Worm (Caenorhabditis elegans) whole organism, mixed stage, embryonic: Measurements from ENCODE around the gene aqp-6.
A peak's percentile ranks its signal among the peaks of the same experiment; 100 is the strongest.

ENCODE experiments used
- M03D4.4 ChIP-seq: sonication (generic microtip); optimal IDR thresholded peaks from 2 replicates; lab custom pipeline; 2017; ENCODE audit warnings: mild to moderate bottlenecking, missing genetic modification characterization, missing compliant biosample characterization
- ceh-39 ChIP-seq: fragments of 150-350 bp; optimal IDR thresholded peaks from 2 replicates; lab custom pipeline; 2014; ENCODE audit warnings: missing biosample characterization, missing genetic modification characterization
- ceh-43 ChIP-seq: fragments of 200-800 bp; sonication (Bioruptor generic); optimal IDR thresholded peaks from 2 replicates; lab custom pipeline; 2018; ENCODE audit warnings: mild to moderate bottlenecking, missing genetic modification characterization, moderate library complexity, missing compliant biosample characterization
- ceh-83 ChIP-seq: fragments of 200-800 bp; sonication (Bioruptor generic); optimal IDR thresholded peaks from 2 replicates; lab custom pipeline; 2018; ENCODE audit warnings: mild to moderate bottlenecking, missing genetic modification characterization, missing compliant biosample characterization
- ces-1 ChIP-seq: fragments of 150-350 bp; optimal IDR thresholded peaks from 2 replicates; lab custom pipeline; 2014; ENCODE audit warnings: missing biosample characterization, missing genetic modification reagents, missing genetic modification characterization
- drap-1 ChIP-seq: fragments of 200-800 bp; sonication (Bioruptor generic); optimal IDR thresholded peaks from 3 replicates; lab custom pipeline; 2018; ENCODE audit warnings: mild to moderate bottlenecking, missing genetic modification characterization, missing compliant biosample characterization
- elt-1 ChIP-seq: sonication (generic microtip); optimal IDR thresholded peaks from 2 replicates; lab custom pipeline; 2017; ENCODE audit warnings: missing genetic modification characterization, mild to moderate bottlenecking, missing compliant biosample characterization, antibody characterized with exemption, moderate library complexity, borderline replicate concordance; ENCODE audit not compliant: insufficient read depth
- elt-3 ChIP-seq: fragments of 150-350 bp; optimal IDR thresholded peaks from 2 replicates; lab custom pipeline; 2014; ENCODE audit warnings: missing biosample characterization, missing genetic modification characterization
- ham-2 ChIP-seq: fragments of 200-800 bp; sonication (Bioruptor generic); optimal IDR thresholded peaks from 2 replicates; lab custom pipeline; 2018; ENCODE audit warnings: mild to moderate bottlenecking, missing genetic modification characterization, missing compliant biosample characterization
- hlh-1 ChIP-seq: fragments of 150-350 bp; optimal IDR thresholded peaks from 2 replicates; lab custom pipeline; 2014; ENCODE audit warnings: missing biosample characterization, missing genetic modification reagents, missing genetic modification characterization
- lsy-2 ChIP-seq: fragments of 150-350 bp; optimal IDR thresholded peaks from 2 replicates; lab custom pipeline; 2014; ENCODE audit warnings: missing biosample characterization, missing genetic modification characterization
- nhr-12 ChIP-seq: fragments of 150-350 bp; optimal IDR thresholded peaks from 2 replicates; lab custom pipeline; 2014; ENCODE audit warnings: missing biosample characterization, missing genetic modification characterization
- nhr-2 ChIP-seq: fragments of 150-350 bp; optimal IDR thresholded peaks from 2 replicates; lab custom pipeline; 2014; ENCODE audit warnings: missing biosample characterization, missing genetic modification characterization
- nhr-237 ChIP-seq: fragments of 150-350 bp; optimal IDR thresholded peaks from 2 replicates; lab custom pipeline; 2014; ENCODE audit warnings: missing biosample characterization, missing genetic modification characterization
- nhr-28 ChIP-seq: fragments of 150-350 bp; optimal IDR thresholded peaks from 2 replicates; lab custom pipeline; 2014; ENCODE audit warnings: missing biosample characterization, missing genetic modification characterization
- nhr-76 ChIP-seq: sonication (generic microtip); optimal IDR thresholded peaks from 2 replicates; lab custom pipeline; 2017; ENCODE audit warnings: missing biosample characterization, missing genetic modification characterization
- pha-4 ChIP-seq: fragments of 150-350 bp; optimal IDR thresholded peaks from 2 replicates; lab custom pipeline; 2018; ENCODE audit warnings: missing biosample characterization, missing genetic modification reagents, missing genetic modification characterization
- sem-2 ChIP-seq: fragments of 200-800 bp; sonication (Bioruptor generic); optimal IDR thresholded peaks from 2 replicates; lab custom pipeline; 2018; ENCODE audit warnings: mild to moderate bottlenecking, missing genetic modification characterization, missing compliant biosample characterization
- snpc-4 ChIP-seq: fragments of 150-350 bp; optimal IDR thresholded peaks from 2 replicates; lab custom pipeline; 2014; ENCODE audit warnings: missing biosample characterization, missing genetic modification characterization
- sptf-1 ChIP-seq: sonication (generic microtip); optimal IDR thresholded peaks from 2 replicates; lab custom pipeline; 2017; ENCODE audit warnings: mild to moderate bottlenecking, missing genetic modification characterization, moderate library complexity, missing compliant biosample characterization
- tbx-8 ChIP-seq: fragments of 200-800 bp; sonication (Bioruptor generic); optimal IDR thresholded peaks from 2 replicates; lab custom pipeline; 2018; ENCODE audit warnings: mild to moderate bottlenecking, missing genetic modification characterization, moderate library complexity, missing compliant biosample characterization
- unc-120 ChIP-seq: sonication (generic microtip); optimal IDR thresholded peaks from 2 replicates; lab custom pipeline; 2017; ENCODE audit warnings: missing genetic modification characterization, missing compliant biosample characterization; ENCODE audit not compliant: poor library complexity, severe bottlenecking
- unc-62 ChIP-seq: fragments of 150-350 bp; optimal IDR thresholded peaks from 2 replicates; lab custom pipeline; 2014; ENCODE audit warnings: missing biosample characterization, missing genetic modification reagents, missing genetic modification characterization

aqp-6 gene

DNA sequence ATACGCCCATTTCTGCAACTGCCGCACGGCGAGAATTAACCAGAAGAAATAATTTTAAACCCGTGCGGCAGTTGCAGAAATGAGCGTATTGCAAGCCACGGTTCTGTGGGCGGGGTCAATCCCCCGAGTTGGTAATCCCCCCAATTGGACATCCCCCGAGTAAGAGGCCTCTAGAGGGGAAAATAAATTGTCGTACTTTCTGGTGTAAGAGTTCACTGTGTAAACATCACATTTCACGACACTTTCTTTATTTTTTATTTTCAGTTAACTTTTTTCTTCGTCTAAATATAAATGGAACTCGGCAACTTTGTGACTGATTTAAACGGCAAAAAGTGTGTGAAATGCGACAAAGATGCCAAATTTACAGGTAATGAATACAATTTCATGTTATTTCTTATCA lies 9.7 kb downstream of the aqp-6 start, which contains the start of gene tut-2:
Gene tut-2, plus strand, starts transcription at position 277 of the 400 bp plus-strand sequence.
- no peak for TF ChIP-seq ces-1 (GFP tag; lab: Kevin White, UChicago)
- TF ChIP-seq nhr-2 (tag; lab: Kevin White, UChicago), result no peak
- TF ChIP-seq elt-1 (tag; lab: Kevin White, UChicago), result no peak
- TF ChIP-seq nhr-76 (tag; lab: Kevin White, UChicago), result no peak
- no peak for TF ChIP-seq ceh-43 (GFP tag; lab: Kevin White, UChicago)
- peak; percentile 17 for TF ChIP-seq lsy-2 (tag; lab: Kevin White, UChicago)

DNA sequence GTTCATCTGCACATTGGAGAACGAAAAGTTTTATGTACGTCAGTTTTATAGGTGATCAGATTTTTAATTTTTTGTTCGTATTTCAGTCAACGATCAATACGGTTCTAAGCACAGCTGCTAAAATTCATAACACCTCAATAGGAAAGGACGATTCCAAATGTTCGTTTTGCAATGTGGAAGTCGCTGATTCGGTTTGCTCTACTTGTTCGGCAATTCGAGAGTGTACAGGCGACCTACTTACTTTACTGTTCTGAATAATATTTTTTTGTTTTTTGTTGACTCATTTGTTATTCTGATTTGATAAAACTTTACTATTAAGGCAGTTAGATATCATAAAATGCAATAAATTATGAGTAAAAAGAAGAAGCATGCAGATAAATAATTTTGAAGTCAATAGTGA lies 11.1 kb downstream of the aqp-6 start:
- TF ChIP-seq unc-120 (tag; lab: Kevin White, UChicago) (no peak), snpc-4 (tag; lab: Kevin White, UChicago) (no peak), tbx-8 (no peak), sptf-1 (tag; lab: Kevin White, UChicago) (no peak)

DNA sequence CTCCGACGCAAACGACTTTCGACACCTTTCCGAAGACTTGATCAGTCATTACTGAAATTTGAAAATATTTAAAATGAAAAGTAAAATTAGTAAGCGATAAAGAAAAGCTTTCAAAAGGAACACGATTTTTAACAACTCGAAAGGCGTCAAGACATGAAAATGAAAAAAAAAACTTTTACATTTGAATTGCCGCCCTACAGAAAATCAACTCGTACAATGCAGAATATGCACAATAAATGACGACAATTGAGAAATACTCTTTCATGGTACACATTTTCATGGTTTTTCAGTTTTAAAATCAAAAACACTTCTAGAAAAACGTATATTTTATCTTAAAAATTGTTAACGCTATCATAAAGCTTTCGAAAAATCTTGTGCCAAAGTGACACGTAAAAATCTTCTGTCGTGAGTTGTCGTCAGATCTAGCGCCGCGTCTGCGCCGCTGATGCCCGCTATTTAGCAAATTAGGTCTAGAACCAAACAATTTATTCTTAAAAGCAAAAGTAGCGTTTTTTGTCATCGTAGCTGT lies 13.2 kb downstream of the aqp-6 start, which contains the start of gene sqv-4:
Gene sqv-4, minus strand, starts transcription at position 51 of the 529 bp plus-strand sequence.
- TF ChIP-seq M03D4.4 (tag; lab: Kevin White, UChicago), result no peak

DNA sequence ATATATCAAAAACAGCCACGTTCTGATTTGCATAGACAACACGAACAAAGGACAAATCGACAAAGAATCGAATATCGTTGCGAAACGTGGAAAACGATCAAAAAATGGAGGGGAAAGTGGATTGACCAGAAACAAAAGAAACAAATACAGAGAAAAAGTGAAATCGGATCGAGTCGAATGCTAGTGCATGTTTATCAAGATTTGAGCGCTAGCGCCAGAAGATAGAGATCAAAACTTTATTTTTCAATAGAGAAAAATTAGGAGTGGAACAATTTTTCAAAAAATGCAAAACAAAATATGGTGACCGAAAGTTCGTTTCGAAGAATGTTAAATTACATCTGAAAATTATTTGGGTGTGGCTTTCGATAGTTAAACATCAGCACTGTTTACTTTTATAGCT lies 13.8 kb downstream of the aqp-6 start:
- TF ChIP-seq elt-1 (tag; lab: Kevin White, UChicago), result peak; percentile 69
- TF ChIP-seq elt-3, result no peak

DNA sequence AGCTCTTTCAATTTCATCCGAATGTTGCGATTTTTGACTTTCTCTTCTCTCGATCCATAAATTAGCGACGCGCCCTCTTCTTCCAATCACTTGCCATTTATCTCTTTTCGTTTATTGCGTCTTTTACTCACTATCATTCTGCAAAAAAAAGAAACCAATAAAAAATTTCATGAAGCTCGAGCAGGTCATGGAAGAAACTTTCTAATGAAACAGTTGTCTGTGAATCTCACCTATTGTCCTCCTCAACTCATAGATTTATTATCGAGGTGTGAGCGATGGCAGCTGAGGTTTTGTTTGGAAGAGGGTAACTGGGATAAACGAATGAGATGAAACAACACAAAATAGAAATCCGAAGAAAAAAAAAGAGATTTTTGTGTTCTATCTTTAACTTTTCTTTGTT lies 16.0 kb downstream of the aqp-6 start:
- TF ChIP-seq nhr-12 (tag; lab: Kevin White, UChicago) (no peak), tbx-8 (no peak), elt-1 (tag; lab: Kevin White, UChicago) (no peak), snpc-4 (tag; lab: Kevin White, UChicago) (no peak), elt-3 (no peak), hlh-1 (tag; lab: Kevin White, UChicago) (no peak), unc-62 (GFP tag; lab: Kevin White, UChicago) (no peak), drap-1 (no peak), nhr-2 (tag; lab: Kevin White, UChicago) (no peak), pha-4 (tag; lab: Kevin White, UChicago) (no peak), ham-2 (GFP tag; lab: Kevin White, UChicago) (no peak), nhr-28 (tag; lab: Kevin White, UChicago) (no peak)

DNA sequence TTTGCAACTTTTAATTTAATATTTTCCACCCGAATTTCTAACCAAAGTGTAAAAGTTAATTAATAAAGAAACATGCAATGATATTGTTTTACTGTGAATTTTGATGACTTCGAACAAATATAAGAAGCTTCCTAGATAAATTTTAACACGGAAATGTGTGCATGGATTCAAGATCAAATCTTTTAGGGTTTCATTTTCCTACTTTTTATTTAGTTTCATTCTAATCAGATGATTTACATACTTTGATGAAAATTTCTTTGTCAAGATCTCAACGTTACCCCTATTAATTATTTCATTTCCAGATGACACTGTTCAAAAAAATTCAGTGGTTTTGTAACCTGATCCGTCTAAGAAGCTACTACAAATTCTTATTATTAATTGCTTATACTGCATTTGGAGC lies 19.0 kb downstream of the aqp-6 start, which contains the start of gene twk-12:
Gene twk-12, plus strand, starts transcription at position 301 of the 400 bp plus-strand sequence.
- no peak for TF ChIP-seq nhr-237 (tag; lab: Kevin White, UChicago)

DNA sequence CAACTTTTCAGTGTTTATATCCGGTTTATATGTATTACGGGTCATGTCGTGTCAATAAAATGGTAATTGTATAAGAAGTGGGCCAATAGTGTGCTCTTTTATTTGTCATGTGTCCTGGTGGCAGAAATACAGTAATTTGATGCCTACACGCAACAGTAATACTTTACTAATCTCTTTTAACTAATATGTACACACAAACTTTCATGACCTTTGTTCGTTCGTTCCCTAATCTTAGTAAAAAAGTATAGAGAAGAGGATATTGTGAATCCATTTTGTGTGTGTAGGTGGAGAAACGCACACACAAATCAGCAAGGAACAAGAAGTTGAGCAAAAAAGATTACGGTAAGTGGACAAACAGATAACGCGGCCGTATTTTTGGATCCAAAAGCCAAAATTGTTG lies 22.6 kb downstream of the aqp-6 start:
- TF ChIP-seq ces-1 (GFP tag; lab: Kevin White, UChicago) (no peak), nhr-2 (tag; lab: Kevin White, UChicago) (peak; percentile 51)

DNA sequence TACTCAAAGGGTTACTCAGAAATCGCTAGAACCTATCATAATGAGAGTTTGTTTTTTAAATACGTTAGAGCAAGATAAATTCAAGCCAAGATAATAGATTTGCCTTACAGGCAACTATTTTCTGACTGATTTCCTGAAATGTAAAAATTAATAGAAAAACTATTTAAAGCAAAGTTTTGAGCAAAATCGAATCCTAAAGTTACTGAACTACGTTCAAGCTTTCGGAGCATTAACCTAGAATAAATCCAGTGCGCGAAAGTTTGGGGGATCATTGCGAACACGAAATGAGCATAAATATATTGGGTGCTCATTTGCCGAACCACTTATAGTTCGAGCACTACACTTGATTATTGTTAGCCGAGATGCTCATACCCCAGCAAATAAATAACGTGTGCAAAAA lies 23.4 kb downstream of the aqp-6 start, which contains the start of gene ceh-22:
Gene ceh-22, plus strand, starts transcription at position 301 of the 400 bp plus-strand sequence.
- no peak for TF ChIP-seq elt-3
- no peak for TF ChIP-seq sem-2 (GFP tag; lab: Kevin White, UChicago)
- TF ChIP-seq ceh-39, result no peak
- TF ChIP-seq pha-4 (tag; lab: Kevin White, UChicago), result no peak

DNA sequence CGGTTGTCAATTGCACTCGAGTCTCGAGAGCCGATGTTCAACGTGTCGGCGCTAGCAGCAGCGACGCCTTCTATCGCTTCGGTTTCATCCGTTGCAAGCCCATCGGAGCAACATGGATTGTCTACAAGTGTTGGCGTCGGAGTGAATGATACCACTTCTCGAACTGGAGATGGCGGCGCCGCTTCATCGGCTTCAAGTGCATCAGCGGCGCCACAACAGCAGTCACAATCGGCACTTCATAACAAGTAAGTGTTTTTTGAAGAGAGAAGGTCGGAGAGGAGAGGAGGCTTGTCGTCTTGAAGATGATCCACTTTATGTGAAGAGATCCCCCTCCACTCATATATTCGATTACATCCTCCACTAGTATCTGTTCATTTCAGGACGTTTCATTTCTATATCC lies 24.4 kb downstream of the aqp-6 start:
- TF ChIP-seq ces-1 (GFP tag; lab: Kevin White, UChicago), result peak; percentile 2
- no peak for TF ChIP-seq ceh-83 (GFP tag; lab: Kevin White, UChicago)
